Fruit fly (Drosophila melanogaster) whole organism, prepupa: ENCODE data around the gene lgs.

ENCODE experiments used
- CG10631 ChIP-seq: fragments of 200-800 bp; sonication (Bioruptor generic); optimal IDR thresholded peaks from 2 replicates; lab custom pipeline; 2016; ENCODE audit warnings: missing biosample characterization, missing genetic modification characterization
- CG10669 ChIP-seq: fragments of 200-800 bp; sonication (Bioruptor generic); optimal IDR thresholded peaks from 3 replicates; lab custom pipeline; 2018; ENCODE audit warnings: missing biosample characterization, mild to moderate bottlenecking, missing genetic modification characterization, moderate library complexity
- CG11294 ChIP-seq: fragments of 200-800 bp; sonication (Bioruptor generic); IDR thresholded peaks from 2 replicates; pipeline ENCODE4 v1.3.6; 2022; ENCODE audit warnings: missing biosample characterization, missing genetic modification characterization
- CG11762 ChIP-seq: fragments of 200-800 bp; sonication (Bioruptor generic); optimal IDR thresholded peaks from 3 replicates; lab custom pipeline; 2016; ENCODE audit warnings: missing biosample characterization, missing genetic modification characterization; ENCODE audit not compliant: insufficient read depth
- CG11902 ChIP-seq: fragments of 200-800 bp; sonication (Bioruptor generic); optimal IDR thresholded peaks from 3 replicates; lab custom pipeline; 2016; ENCODE audit warnings: missing biosample characterization, missing genetic modification characterization
- CG15336 ChIP-seq: fragments of 200-800 bp; sonication (Bioruptor generic); IDR thresholded peaks from 2 replicates; pipeline ENCODE4 v1.3.6; 2022; ENCODE audit warnings: missing biosample characterization, missing genetic modification characterization
- CG16779 ChIP-seq: fragments of 200-800 bp; sonication (Bioruptor generic); optimal IDR thresholded peaks from 3 replicates; lab custom pipeline; 2017; ENCODE audit warnings: missing biosample characterization, mild to moderate bottlenecking, missing genetic modification characterization
- CG3032 ChIP-seq: fragments of 200-800 bp; optimal IDR thresholded peaks from 2 replicates; lab custom pipeline; 2019; ENCODE audit warnings: missing biosample characterization, mild to moderate bottlenecking, missing genetic modification characterization, moderate library complexity
- CG31627 ChIP-seq: fragments of 200-800 bp; sonication (Bioruptor generic); optimal IDR thresholded peaks from 3 replicates; lab custom pipeline; 2016; ENCODE audit warnings: missing biosample characterization, missing genetic modification characterization
- CG32006 ChIP-seq: fragments of 200-800 bp; sonication (Bioruptor generic); optimal IDR thresholded peaks from 3 replicates; lab custom pipeline; 2017; ENCODE audit warnings: missing biosample characterization, mild to moderate bottlenecking, missing genetic modification characterization
- CG34406 ChIP-seq: fragments of 200-800 bp; sonication (Bioruptor generic); optimal IDR thresholded peaks from 3 replicates; lab custom pipeline; 2016; ENCODE audit warnings: missing biosample characterization, missing genetic modification characterization
- CG3919 ChIP-seq: fragments of 200-800 bp; sonication (Bioruptor generic); optimal IDR thresholded peaks from 3 replicates; lab custom pipeline; 2016; ENCODE audit warnings: missing biosample characterization, missing genetic modification characterization
- CG4318 ChIP-seq: fragments of 200-800 bp; sonication (Bioruptor generic); optimal IDR thresholded peaks from 3 replicates; lab custom pipeline; 2017; ENCODE audit warnings: missing biosample characterization, mild to moderate bottlenecking, missing genetic modification characterization
- CG6163 ChIP-seq: fragments of 200-800 bp; sonication (Bioruptor generic); IDR thresholded peaks from 3 replicates; pipeline ENCODE4 v1.3.6; 2022; ENCODE audit warnings: missing biosample characterization, missing genetic modification characterization
- CG6792 ChIP-seq: fragments of 200-800 bp; sonication (Bioruptor generic); optimal IDR thresholded peaks from 3 replicates; lab custom pipeline; 2016; ENCODE audit warnings: missing biosample characterization, missing genetic modification characterization
- CG6808 ChIP-seq: fragments of 200-800 bp; sonication (Bioruptor generic); optimal IDR thresholded peaks from 3 replicates; lab custom pipeline; 2017; ENCODE audit warnings: missing biosample characterization, missing genetic modification characterization, mild to moderate bottlenecking, moderate library complexity, missing genetic modification reagents
- CG8632 ChIP-seq: fragments of 200-800 bp; sonication (Bioruptor generic); optimal IDR thresholded peaks from 3 replicates; lab custom pipeline; 2016; ENCODE audit warnings: missing biosample characterization, missing genetic modification characterization
- CG9139 ChIP-seq: fragments of 200-800 bp; sonication (Bioruptor generic); optimal IDR thresholded peaks from 3 replicates; lab custom pipeline; 2017; ENCODE audit warnings: missing biosample characterization, mild to moderate bottlenecking, missing genetic modification characterization
- Eip75B ChIP-seq: fragments of 200-800 bp; sonication (Bioruptor generic); optimal IDR thresholded peaks from 3 replicates; lab custom pipeline; 2016; ENCODE audit warnings: missing biosample characterization, missing genetic modification characterization
- Eip78C ChIP-seq: fragments of 200-800 bp; sonication (Bioruptor generic); peaks from one replicate; lab custom pipeline; 2016; ENCODE audit warnings: missing biosample characterization, missing genetic modification characterization
- Eip93F ChIP-seq: fragments of 200-800 bp; sonication (Bioruptor generic); optimal IDR thresholded peaks from 2 replicates; lab custom pipeline; 2016; ENCODE audit warnings: missing biosample characterization, mild to moderate bottlenecking, missing genetic modification characterization
- Ets96B ChIP-seq: fragments of 200-800 bp; optimal IDR thresholded peaks from 2 replicates; lab custom pipeline; 2019; ENCODE audit warnings: missing biosample characterization, mild to moderate bottlenecking, missing genetic modification characterization, moderate library complexity
- Gug ChIP-seq: fragments of 200-800 bp; sonication (Bioruptor generic); IDR thresholded peaks from 2 replicates; pipeline ENCODE4 v1.3.6; 2022; ENCODE audit warnings: missing biosample characterization, missing genetic modification characterization
- Hr38 ChIP-seq: sonication (Bioruptor generic); optimal IDR thresholded peaks from 2 replicates; lab custom pipeline; 2016; ENCODE audit warnings: missing biosample characterization, missing genetic modification characterization
- Hr4 ChIP-seq: fragments of 200-800 bp; sonication (Bioruptor generic); optimal IDR thresholded peaks from 3 replicates; lab custom pipeline; 2016; ENCODE audit warnings: missing biosample characterization, missing genetic modification characterization
- Lpt ChIP-seq: fragments of 200-800 bp; sonication (Bioruptor generic); optimal IDR thresholded peaks from 3 replicates; lab custom pipeline; 2016; ENCODE audit warnings: missing biosample characterization, missing genetic modification characterization
- Met ChIP-seq: fragments of 200-800 bp; sonication (Bioruptor generic); optimal IDR thresholded peaks from 3 replicates; lab custom pipeline; 2016; ENCODE audit warnings: missing biosample characterization, missing genetic modification characterization
- OdsH ChIP-seq: fragments of 200-800 bp; sonication (Bioruptor generic); optimal IDR thresholded peaks from 3 replicates; lab custom pipeline; 2016; ENCODE audit warnings: missing biosample characterization, missing genetic modification characterization
- Smox ChIP-seq: fragments of 200-800 bp; sonication (Bioruptor generic); optimal IDR thresholded peaks from 3 replicates; lab custom pipeline; 2016; ENCODE audit warnings: missing biosample characterization, missing genetic modification characterization
- Sox102F ChIP-seq: fragments of 200-800 bp; sonication (Bioruptor generic); optimal IDR thresholded peaks from 2 replicates; lab custom pipeline; 2016; ENCODE audit warnings: missing biosample characterization, mild to moderate bottlenecking, missing genetic modification characterization
- Sox14 ChIP-seq: fragments of 200-800 bp; sonication (Bioruptor generic); optimal IDR thresholded peaks from 3 replicates; lab custom pipeline; 2016; ENCODE audit warnings: missing biosample characterization, missing genetic modification characterization
- Sox15 ChIP-seq: fragments of 200-800 bp; sonication (Bioruptor generic); optimal IDR thresholded peaks from 3 replicates; lab custom pipeline; 2016; ENCODE audit warnings: missing biosample characterization, missing genetic modification characterization
- achi ChIP-seq: fragments of 200-800 bp; sonication (Bioruptor generic); optimal IDR thresholded peaks from 3 replicates; lab custom pipeline; 2016; ENCODE audit warnings: missing biosample characterization, missing genetic modification characterization
- acj6 ChIP-seq: fragments of 200-800 bp; sonication (Bioruptor generic); optimal IDR thresholded peaks from 3 replicates; lab custom pipeline; 2016; ENCODE audit warnings: missing biosample characterization, missing genetic modification characterization
- cyc ChIP-seq: fragments of 200-800 bp; sonication (Bioruptor generic); optimal IDR thresholded peaks from 3 replicates; lab custom pipeline; 2016; ENCODE audit warnings: missing biosample characterization, missing genetic modification characterization
- dac ChIP-seq: fragments of 200-800 bp; sonication (Bioruptor generic); optimal IDR thresholded peaks from 2 replicates; lab custom pipeline; 2017; ENCODE audit warnings: missing biosample characterization, mild to moderate bottlenecking, missing genetic modification characterization
- dsx ChIP-seq: fragments of 200-800 bp; optimal IDR thresholded peaks from 3 replicates; lab custom pipeline; 2019; ENCODE audit warnings: missing biosample characterization, mild to moderate bottlenecking, missing genetic modification characterization, moderate library complexity; ENCODE audit not compliant: poor library complexity, severe bottlenecking
- fd59A ChIP-seq: fragments of 200-800 bp; sonication (Bioruptor generic); optimal IDR thresholded peaks from 2 replicates; lab custom pipeline; 2017; ENCODE audit warnings: missing biosample characterization, mild to moderate bottlenecking, missing genetic modification characterization, missing genetic modification reagents
- fd85E ChIP-seq: fragments of 200-800 bp; sonication (Bioruptor generic); optimal IDR thresholded peaks from 3 replicates; lab custom pipeline; 2016; ENCODE audit warnings: missing biosample characterization, missing genetic modification characterization
- fkh ChIP-seq: fragments of 200-800 bp; sonication (Bioruptor generic); optimal IDR thresholded peaks from 3 replicates; lab custom pipeline; 2017; ENCODE audit warnings: missing biosample characterization, mild to moderate bottlenecking, missing genetic modification characterization, moderate library complexity
- lz ChIP-seq: fragments of 200-800 bp; sonication (Bioruptor generic); optimal IDR thresholded peaks from 3 replicates; lab custom pipeline; 2016; ENCODE audit warnings: missing biosample characterization, missing genetic modification characterization
- net ChIP-seq: fragments of 200-800 bp; sonication (Bioruptor generic); optimal IDR thresholded peaks from 3 replicates; lab custom pipeline; 2016; ENCODE audit warnings: missing biosample characterization, missing genetic modification characterization
- salr ChIP-seq, 2 experiments: fragments of 200-800 bp; sonication (Bioruptor generic); optimal IDR thresholded peaks; 3 replicates each; lab custom pipeline; 2016 to 2018; ENCODE audit warnings: missing biosample characterization in 2 of 2, missing genetic modification characterization in 2 of 2, mild to moderate bottlenecking in 1 of 2
- svp ChIP-seq: fragments of 200-800 bp; sonication (Bioruptor generic); peaks from one replicate; lab custom pipeline; 2016; ENCODE audit warnings: missing biosample characterization, missing genetic modification characterization
- topi ChIP-seq: fragments of 200-800 bp; sonication (Bioruptor generic); optimal IDR thresholded peaks from 3 replicates; lab custom pipeline; 2016; ENCODE audit warnings: missing biosample characterization, missing genetic modification characterization

lgs gene

DNA sequence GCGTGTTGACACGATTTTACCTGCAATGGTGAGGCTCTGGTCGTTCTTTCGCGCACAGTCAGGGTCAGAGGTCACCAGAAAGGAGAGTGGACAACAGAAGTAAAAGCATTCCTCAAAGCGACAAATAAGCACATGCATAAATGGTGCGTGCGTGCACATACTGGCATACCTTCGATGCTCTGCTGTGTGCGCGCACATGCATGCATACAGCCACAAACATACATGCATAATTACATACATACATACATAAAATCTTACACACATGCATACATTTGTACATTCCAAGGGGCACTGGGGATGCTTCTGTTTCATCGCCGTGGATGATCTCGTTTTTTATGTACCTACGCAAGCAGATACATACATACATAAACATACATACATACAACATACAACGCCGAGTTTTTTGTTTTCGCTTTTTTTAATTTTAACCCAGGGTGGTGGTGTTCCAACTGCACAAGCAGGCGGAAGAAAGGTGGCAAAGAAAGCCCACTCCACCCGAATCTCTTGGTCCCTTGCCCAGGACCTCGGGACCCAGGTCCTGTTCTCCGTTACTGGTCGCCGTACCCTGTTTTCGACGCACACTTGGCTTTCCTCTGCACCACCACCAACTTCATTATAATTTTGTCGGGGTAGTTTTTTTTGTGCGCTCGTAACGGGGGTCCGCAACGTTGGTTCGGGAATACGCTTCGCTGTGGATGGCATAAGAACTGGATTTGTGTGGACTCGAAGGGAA lies 45.3 kb upstream of the lgs start, which contains the start of gene Asator (continued):
- TF ChIP-seq fd59A (GFP tag; lab: Kevin White, UChicago) (peak; percentile 13), Sox102F (peak; percentile 70), CG11294 (no peak), CG10669 (peak; percentile 50), CG4318 (GFP tag; lab: Kevin White, UChicago) (no peak), CG10631 (GFP tag; lab: Kevin White, UChicago) (peak; percentile 44), topi (GFP tag; lab: Kevin White, UChicago) (peak; percentile 65), Lpt (GFP tag; lab: Kevin White, UChicago) (no peak), svp (peak; percentile 84), CG31627 (GFP tag; lab: Kevin White, UChicago) (peak; percentile 67), Hr4 (GFP tag; lab: Kevin White, UChicago) (no peak), Sox15 (no peak), cyc (GFP tag; lab: Kevin White, UChicago) (peak; percentile 70), dsx (GFP tag; lab: Kevin White, UChicago) (peak; percentile 51)

DNA sequence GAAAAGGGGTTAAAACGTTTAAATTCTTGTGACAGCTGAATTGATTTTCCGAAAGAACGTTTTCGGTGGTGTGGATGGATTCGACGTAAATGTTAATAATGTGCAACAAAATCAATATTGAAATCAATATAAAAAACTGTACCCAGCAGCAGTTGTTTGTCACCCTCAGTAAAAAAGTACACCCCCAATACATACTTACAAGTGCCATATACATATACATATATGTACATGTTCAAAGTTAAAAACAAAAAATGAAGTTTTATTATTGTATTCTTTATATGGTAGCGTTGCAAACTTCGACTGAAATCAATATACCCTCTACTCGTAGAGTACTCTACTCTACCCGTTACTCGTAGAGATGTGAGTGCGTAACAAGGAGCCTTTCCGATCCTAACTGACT lies 43.8 kb upstream of the lgs start:
- TF ChIP-seq Eip78C (GFP tag; lab: Kevin White, UChicago): peak; percentile 57
- TF ChIP-seq CG4318 (GFP tag; lab: Kevin White, UChicago): no peak
- no peak for TF ChIP-seq Sox14 (GFP tag; lab: Kevin White, UChicago)
- peak; percentile 42 for TF ChIP-seq svp
- TF ChIP-seq fkh (GFP tag; lab: Kevin White, UChicago): no peak
- TF ChIP-seq, all 60 proteins: peak for 2

DNA sequence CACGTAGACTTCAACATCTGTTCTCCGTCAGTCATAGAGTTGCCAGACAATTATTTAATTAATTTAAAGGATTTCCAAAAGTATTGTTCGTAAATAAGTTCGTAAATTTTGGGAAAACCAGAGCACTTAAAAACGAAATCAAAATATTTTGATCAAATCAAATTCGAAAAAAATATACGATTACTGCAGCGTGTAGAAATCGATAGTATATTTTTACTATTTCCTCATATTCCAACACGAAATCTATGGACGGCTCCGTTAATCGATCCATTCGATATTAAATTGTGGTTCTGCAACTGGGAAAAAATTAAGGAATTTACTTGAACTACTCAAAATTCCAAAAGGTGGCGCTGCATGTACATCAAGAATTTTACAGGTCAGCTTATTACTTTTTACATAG lies 42.7 kb upstream of the lgs start:
- TF ChIP-seq Sox14 (GFP tag; lab: Kevin White, UChicago) (peak; percentile 15), CG8632 (no peak), Hr4 (GFP tag; lab: Kevin White, UChicago) (peak; percentile 59), CG10631 (GFP tag; lab: Kevin White, UChicago) (peak; percentile 32), acj6 (GFP tag; lab: Kevin White, UChicago) (peak; percentile 29), Smox (GFP tag; lab: Kevin White, UChicago) (peak; percentile 53), CG11762 (GFP tag; lab: Kevin White, UChicago) (no peak), CG32006 (GFP tag; lab: Kevin White, UChicago) (no peak), CG3919 (GFP tag; lab: Kevin White, UChicago) (no peak), CG9139 (GFP tag; lab: Kevin White, UChicago) (no peak), CG34406 (GFP tag; lab: Kevin White, UChicago) (no peak), CG10669 (peak; percentile 1), lz (GFP tag; lab: Kevin White, UChicago) (peak; percentile 40), CG11902 (GFP tag; lab: Kevin White, UChicago) (peak; percentile 1), CG6163 (GFP tag; lab: Robert Waterston, UW) (no peak), CG15336 (GFP tag; lab: Robert Waterston, UW) (peak; percentile 47; the same call in 1 of the 2 replicates), fd59A (GFP tag; lab: Kevin White, UChicago) (no peak), CG6808 (GFP tag; lab: Kevin White, UChicago) (no peak), CG6792 (GFP tag; lab: Kevin White, UChicago) (no peak), dsx (GFP tag; lab: Kevin White, UChicago) (peak; percentile 26), fkh (GFP tag; lab: Kevin White, UChicago) (no peak), dac (no peak), achi (GFP tag; lab: Kevin White, UChicago) (peak; percentile 9), CG16779 (no peak), CG4318 (GFP tag; lab: Kevin White, UChicago) (no peak), Hr38 (GFP tag; lab: Kevin White, UChicago) (no peak), OdsH (peak; percentile 33), Eip75B (GFP tag; lab: Kevin White, UChicago) (peak; percentile 19), topi (GFP tag; lab: Kevin White, UChicago) (peak; percentile 52), Eip93F (no peak), Met (GFP tag; lab: Kevin White, UChicago) (peak; percentile 56), CG3032 (tag; lab: Kevin White, UChicago) (peak; percentile 14), fd85E (GFP tag; lab: Kevin White, UChicago) (no peak), Gug (GFP tag; lab: Robert Waterston, UW) (no peak), Ets96B (tag; lab: Kevin White, UChicago) (peak; percentile 9), Sox15 (no peak), salr (GFP tag; optimal IDR thresholded peaks at IDR 0.05; lab: Kevin White, UChicago) (no peak), net (GFP tag; lab: Kevin White, UChicago) (no peak)
